Fruit fly (Drosophila melanogaster) whole organism, embryonic: Measurements from ENCODE around the gene CG45061.

Experiments used
- ATbp ChIP-seq: fragments of 200-800 bp; sonication (Bioruptor generic); optimal IDR thresholded peaks from 2 replicates; lab custom pipeline; 2017; ENCODE audit warnings: missing biosample characterization, mild to moderate bottlenecking, missing genetic modification characterization, missing genetic modification reagents
- CG10462 ChIP-seq: fragments of 200-800 bp; sonication (Bioruptor generic); optimal IDR thresholded peaks from 2 replicates; lab custom pipeline; 2016; ENCODE audit warnings: missing biosample characterization, missing genetic modification characterization
- CG10979 ChIP-seq: fragments of 200-800 bp; sonication (Bioruptor generic); optimal IDR thresholded peaks from 2 replicates; lab custom pipeline; 2018; ENCODE audit warnings: missing biosample characterization, mild to moderate bottlenecking, missing genetic modification characterization, moderate library complexity
- CG11398 ChIP-seq: fragments of 200-800 bp; sonication (Bioruptor generic); optimal IDR thresholded peaks from 2 replicates; lab custom pipeline; 2016; ENCODE audit warnings: missing biosample characterization, missing genetic modification characterization
- CG12104 ChIP-seq: fragments of 200-800 bp; sonication (Bioruptor generic); optimal IDR thresholded peaks from 3 replicates; lab custom pipeline; 2016; ENCODE audit warnings: missing biosample characterization, missing genetic modification characterization
- CG18262 ChIP-seq: fragments of 200-800 bp; optimal IDR thresholded peaks from 3 replicates; lab custom pipeline; 2019; ENCODE audit warnings: missing biosample characterization, mild to moderate bottlenecking, missing genetic modification characterization, moderate library complexity
- CG18599 ChIP-seq: fragments of 200-800 bp; sonication (Bioruptor generic); optimal IDR thresholded peaks from 3 replicates; lab custom pipeline; 2017; ENCODE audit warnings: missing biosample characterization, missing genetic modification characterization, mild to moderate bottlenecking, moderate library complexity, missing genetic modification reagents
- CG2120 ChIP-seq: fragments of 200-800 bp; sonication (Bioruptor generic); optimal IDR thresholded peaks from 3 replicates; lab custom pipeline; 2016; ENCODE audit warnings: missing biosample characterization, missing genetic modification characterization
- CG2678 ChIP-seq: fragments of 200-800 bp; sonication (Bioruptor generic); optimal IDR thresholded peaks from 3 replicates; lab custom pipeline; 2019; ENCODE audit warnings: missing biosample characterization, mild to moderate bottlenecking, missing genetic modification characterization, moderate library complexity
- CG2875 ChIP-seq: fragments of 200-800 bp; sonication (Bioruptor generic); optimal IDR thresholded peaks from 2 replicates; lab custom pipeline; 2017; ENCODE audit warnings: missing biosample characterization, mild to moderate bottlenecking, missing genetic modification characterization, missing genetic modification reagents
- CG34422 ChIP-seq: fragments of 200-800 bp; sonication (Bioruptor generic); IDR thresholded peaks from 3 replicates; pipeline ENCODE4 v1.3.6; 2022; ENCODE audit warnings: missing biosample characterization, missing genetic modification characterization
- CG4360 ChIP-seq: fragments of 200-800 bp; sonication (Bioruptor generic); IDR thresholded peaks from 2 replicates; pipeline ENCODE4 v1.3.6; 2022; ENCODE audit warnings: missing biosample characterization, missing genetic modification characterization
- CG6683 ChIP-seq: fragments of 200-800 bp; sonication (Bioruptor generic); optimal IDR thresholded peaks from 2 replicates; lab custom pipeline; 2017; ENCODE audit warnings: missing biosample characterization, mild to moderate bottlenecking, missing genetic modification characterization, missing genetic modification reagents
- CG6813 ChIP-seq: fragments of 200-800 bp; sonication (Bioruptor generic); optimal IDR thresholded peaks from 2 replicates; lab custom pipeline; 2017; ENCODE audit warnings: missing biosample characterization, missing genetic modification characterization, mild to moderate bottlenecking, moderate library complexity, missing genetic modification reagents
- CG6854 ChIP-seq: fragments of 200-800 bp; sonication (Bioruptor generic); optimal IDR thresholded peaks from 3 replicates; lab custom pipeline; 2017; ENCODE audit warnings: missing biosample characterization, mild to moderate bottlenecking, missing genetic modification characterization
- CG8290 ChIP-seq, 3 experiments: fragments of 200-800 bp; sonication (Bioruptor generic); optimal IDR thresholded peaks; 2 replicates each; lab custom pipeline; 2016 to 2019; ENCODE audit warnings: missing biosample characterization in 3 of 3, missing genetic modification characterization in 3 of 3, mild to moderate bottlenecking in 2 of 3, moderate library complexity in 1 of 3
- CG8478 ChIP-seq: fragments of >200 bp; optimal IDR thresholded peaks from 2 replicates; lab custom pipeline; 2018
- CG9215 ChIP-seq: fragments of 200-800 bp; sonication (Bioruptor generic); IDR thresholded peaks from 2 replicates; pipeline ENCODE4 v1.3.6; 2022; ENCODE audit warnings: missing biosample characterization, missing genetic modification characterization
- CkIIα-i1 ChIP-seq: fragments of 200-800 bp; sonication (Bioruptor generic); IDR thresholded peaks from 2 replicates; pipeline ENCODE4 v1.3.6; 2022; ENCODE audit warnings: missing biosample characterization, missing genetic modification characterization
- D19B ChIP-seq: fragments of 200-800 bp; sonication (Bioruptor generic); optimal IDR thresholded peaks from 2 replicates; lab custom pipeline; 2017; ENCODE audit warnings: missing biosample characterization, mild to moderate bottlenecking, missing genetic modification characterization
- Eip74EF ChIP-seq, 2 experiments: fragments of 200-800 bp in 1 of 2; fragments of >200 bp in 1 of 2; sonication (Bioruptor generic) in 1 of 2; optimal IDR thresholded peaks; 2 replicates each; lab custom pipeline; 2017 to 2019; ENCODE audit warnings: missing biosample characterization in 2 of 2, missing genetic modification characterization in 2 of 2, mild to moderate bottlenecking in 1 of 2, moderate library complexity in 1 of 2
- Fer1 ChIP-seq: fragments of 200-800 bp; sonication (Bioruptor generic); optimal IDR thresholded peaks from 2 replicates; lab custom pipeline; 2017; ENCODE audit warnings: missing biosample characterization, mild to moderate bottlenecking, missing genetic modification characterization
- HLH54F ChIP-seq: fragments of 200-800 bp; sonication (Bioruptor generic); optimal IDR thresholded peaks from 3 replicates; lab custom pipeline; 2016; ENCODE audit warnings: missing biosample characterization, missing genetic modification characterization
- HmgD ChIP-seq: fragments of 200-800 bp; sonication (Bioruptor generic); optimal IDR thresholded peaks from 3 replicates; lab custom pipeline; 2016; ENCODE audit warnings: missing biosample characterization, missing genetic modification characterization
- MBD-R2 ChIP-seq: fragments of 200-800 bp; sonication (Bioruptor generic); IDR thresholded peaks from 2 replicates; pipeline ENCODE4 v1.3.6; 2022; ENCODE audit warnings: missing biosample characterization, missing genetic modification characterization
- Max ChIP-seq: fragments of 200-800 bp; sonication (Bioruptor generic); optimal IDR thresholded peaks from 2 replicates; lab custom pipeline; 2016; ENCODE audit warnings: missing biosample characterization, mild to moderate bottlenecking, missing genetic modification characterization
- Ptx1 ChIP-seq: fragments of 200-800 bp; sonication (Bioruptor generic); IDR thresholded peaks from 2 replicates; pipeline ENCODE4 v1.3.6; 2022; ENCODE audit warnings: missing biosample characterization, missing genetic modification characterization
- Sry-δ ChIP-seq: fragments of 200-800 bp; sonication (Bioruptor generic); optimal IDR thresholded peaks from 2 replicates; lab custom pipeline; 2016; ENCODE audit warnings: missing biosample characterization, missing genetic modification characterization
- Usf ChIP-seq: fragments of 200-800 bp; sonication (Bioruptor generic); optimal IDR thresholded peaks from 2 replicates; lab custom pipeline; 2017; ENCODE audit warnings: missing genotype, missing biosample characterization, missing genetic modification characterization
- amos ChIP-seq: fragments of 200-800 bp; sonication (Bioruptor generic); IDR thresholded peaks from 2 replicates; pipeline ENCODE4 v1.3.6; 2022; ENCODE audit warnings: missing biosample characterization, missing genetic modification characterization; ENCODE audit not compliant: partially characterized antibody
- ara ChIP-seq: fragments of 200-800 bp; sonication (Bioruptor generic); IDR thresholded peaks from 2 replicates; pipeline ENCODE4 v1.3.6; 2022; ENCODE audit warnings: missing biosample characterization, missing genetic modification characterization
- bbx ChIP-seq: fragments of 200-800 bp; sonication (Bioruptor generic); IDR thresholded peaks from 2 replicates; pipeline ENCODE4 v1.3.6; 2022; ENCODE audit warnings: missing biosample characterization, missing genetic modification characterization; ENCODE audit not compliant: partially characterized antibody
- bigmax ChIP-seq: fragments of 200-800 bp; sonication (Bioruptor generic); optimal IDR thresholded peaks from 2 replicates; lab custom pipeline; 2018; ENCODE audit warnings: missing biosample characterization, mild to moderate bottlenecking, missing genetic modification characterization
- bsh ChIP-seq, 2 experiments: fragments of 200-800 bp; sonication (Bioruptor generic); optimal IDR thresholded peaks; 2 replicates each; lab custom pipeline; 2017 to 2018; ENCODE audit warnings: mild to moderate bottlenecking in 2 of 2, missing biosample characterization in 2 of 2, missing genetic modification characterization in 2 of 2, moderate library complexity in 1 of 2
- chif ChIP-seq, 2 experiments: fragments of 200-800 bp; sonication (Bioruptor generic); optimal IDR thresholded peaks; 3 replicates each; lab custom pipeline; 2016; ENCODE audit warnings: missing biosample characterization in 2 of 2, missing genetic modification characterization in 2 of 2
- crc ChIP-seq: fragments of 200-800 bp; sonication (Bioruptor generic); optimal IDR thresholded peaks from 2 replicates; lab custom pipeline; 2016; ENCODE audit warnings: missing biosample characterization, missing genetic modification characterization
- dysf ChIP-seq: fragments of 200-800 bp; sonication (Bioruptor generic); IDR thresholded peaks from 3 replicates; pipeline ENCODE4 v1.3.6; 2022; ENCODE audit warnings: missing biosample characterization, missing genetic modification characterization
- emc ChIP-seq: fragments of 200-800 bp; sonication (Bioruptor generic); optimal IDR thresholded peaks from 2 replicates; lab custom pipeline; 2016; ENCODE audit warnings: missing biosample characterization, missing genetic modification characterization
- fu2 ChIP-seq: fragments of 200-800 bp; sonication (Bioruptor generic); optimal IDR thresholded peaks from 2 replicates; lab custom pipeline; 2016; ENCODE audit warnings: missing biosample characterization, missing genetic modification characterization
- gce ChIP-seq: fragments of 200-800 bp; sonication (Bioruptor generic); IDR thresholded peaks from 3 replicates; pipeline ENCODE4 v1.3.6; 2022; ENCODE audit warnings: missing biosample characterization, missing genetic modification characterization
- insv ChIP-seq, 2 experiments: fragments of 200-800 bp; sonication (Bioruptor generic); optimal IDR thresholded peaks; 3 replicates each; lab custom pipeline; 2016 to 2018; ENCODE audit warnings: missing biosample characterization in 2 of 2, missing genetic modification characterization in 2 of 2
- oc ChIP-seq: fragments of 200-800 bp; sonication (Bioruptor generic); optimal IDR thresholded peaks from 2 replicates; lab custom pipeline; 2018; ENCODE audit warnings: missing biosample characterization, mild to moderate bottlenecking, missing genetic modification characterization, moderate library complexity
- peb ChIP-seq: fragments of 200-800 bp; sonication (Bioruptor generic); IDR thresholded peaks from 2 replicates; pipeline ENCODE4 v1.3.6; 2022; ENCODE audit warnings: missing biosample characterization, missing genetic modification characterization
- pita ChIP-seq: fragments of 200-800 bp; sonication (Bioruptor generic); optimal IDR thresholded peaks from 2 replicates; lab custom pipeline; 2017; ENCODE audit warnings: missing biosample characterization, mild to moderate bottlenecking, missing genetic modification characterization
- ro ChIP-seq: fragments of 200-800 bp; sonication (Bioruptor generic); IDR thresholded peaks from 2 replicates; pipeline ENCODE4 v1.3.6; 2022; ENCODE audit warnings: missing biosample characterization, missing genetic modification characterization
- tin ChIP-seq: fragments of 200-800 bp; sonication (Bioruptor generic); optimal IDR thresholded peaks from 3 replicates; lab custom pipeline; 2016; ENCODE audit warnings: missing biosample characterization, missing genetic modification characterization
- tll ChIP-seq, 2 experiments: fragments of 200-800 bp in 1 of 2; fragments of >200 bp in 1 of 2; sonication (Bioruptor generic) in 1 of 2; optimal IDR thresholded peaks; 2 replicates each; lab custom pipeline; 2017 to 2019; ENCODE audit warnings: missing biosample characterization in 2 of 2, missing genetic modification characterization in 2 of 2, mild to moderate bottlenecking in 1 of 2, moderate library complexity in 1 of 2

The CG45061 gene

DNA sequence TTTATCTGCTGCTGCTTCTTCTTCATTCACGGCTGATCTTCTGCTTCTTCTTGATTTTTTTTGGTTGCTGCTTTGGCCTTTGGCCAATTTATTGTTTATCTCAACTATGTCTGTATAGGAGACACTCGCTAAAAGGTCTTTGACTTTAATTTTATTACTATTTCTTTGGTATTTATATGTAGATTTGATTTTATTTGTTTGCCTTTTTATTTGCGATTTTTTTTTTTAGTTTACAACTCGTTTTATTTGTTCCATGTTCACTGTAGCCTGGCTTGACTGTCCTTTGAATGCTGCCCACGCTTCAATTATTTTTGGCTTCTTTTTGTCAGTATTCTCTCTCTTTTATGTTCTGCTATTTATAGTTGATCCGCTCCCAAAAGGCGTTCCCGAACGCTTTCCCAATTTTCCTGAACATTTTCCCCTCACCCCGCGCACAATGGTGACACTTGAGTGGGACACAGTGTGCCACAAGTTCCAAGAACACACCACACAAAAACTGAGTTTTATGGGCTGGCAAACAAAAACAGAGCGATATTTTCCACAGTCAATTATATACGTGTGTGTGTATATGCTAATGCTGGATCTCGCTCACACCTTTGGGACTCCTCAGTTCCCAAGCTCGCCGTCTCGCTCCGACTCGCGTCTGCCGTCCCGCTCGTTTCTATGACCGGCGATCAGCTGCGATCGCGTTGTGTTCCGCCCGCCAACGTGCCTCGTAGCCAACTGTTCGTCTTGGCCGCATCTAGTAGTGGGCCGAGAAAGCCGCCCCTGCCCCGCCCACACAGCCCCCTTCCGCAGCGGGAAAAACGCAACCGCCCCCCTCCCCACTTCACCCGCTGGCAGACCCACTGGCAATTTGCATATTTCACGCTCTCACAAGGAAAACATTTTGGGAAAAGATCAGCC lies 4.7 kb upstream of the CG45061 start, which contains the start of gene CG15247 (continued):
- TF ChIP-seq amos (GFP tag; lab: Robert Waterston, UW) (no peak), Max (peak; percentile 39), ara (peak; percentile 81), CG12104 (GFP tag; lab: Kevin White, UChicago) (peak; percentile 52), ro (GFP tag; lab: Robert Waterston, UW) (peak; percentile 64), Ptx1 (GFP tag; lab: Robert Waterston, UW) (peak; percentile 87), HmgD (GFP tag; lab: Kevin White, UChicago) (no peak), tll (GFP tag; optimal IDR thresholded peaks at IDR 0.05; lab: Kevin White, UChicago) (no peak), CG10462 (GFP tag; lab: Kevin White, UChicago) (no peak), HLH54F (peak; percentile 59), CG34422 (GFP tag; lab: Robert Waterston, UW) (peak; percentile 66; the same call in 2 of the 3 replicates), Fer1 (GFP tag; lab: Kevin White, UChicago) (peak; percentile 50), bsh (GFP tag; optimal IDR thresholded peaks at IDR 0.05; lab: Kevin White, UChicago) (peak in 1 of 2 experiments; percentile 86), CG6854 (GFP tag; lab: Kevin White, UChicago) (no peak), crc (GFP tag; lab: Kevin White, UChicago) (peak; percentile 17), CG18599 (peak; percentile 58), CG2678 (tag; lab: Kevin White, UChicago) (peak; percentile 85), bigmax (GFP tag; lab: Kevin White, UChicago) (no peak), ATbp (GFP tag; lab: Kevin White, UChicago) (peak; percentile 54), MBD-R2 (GFP tag; lab: Robert Waterston, UW) (peak; percentile 41; the same call in 1 of the 2 replicates), CG10979 (tag; lab: Kevin White, UChicago) (peak; percentile 75), insv (GFP tag; optimal IDR thresholded peaks at IDR 0.05; lab: Kevin White, UChicago) (no peak), CG6813 (peak; percentile 4), gce (peak; percentile 63; the same call in 1 of the 3 replicates), CkIIα-i1 (GFP tag; lab: Robert Waterston, UW) (no peak), peb (peak; percentile 46; the same call in 1 of the 2 replicates), pita (no peak), CG11398 (GFP tag; lab: Kevin White, UChicago) (no peak), D19B (GFP tag; lab: Kevin White, UChicago) (peak; percentile 34), emc (GFP tag; lab: Kevin White, UChicago) (peak; percentile 46), oc (peak; percentile 6), fu2 (GFP tag; lab: Kevin White, UChicago) (peak; percentile 14), CG2875 (GFP tag; lab: Kevin White, UChicago) (peak; percentile 43), bbx (GFP tag; lab: Robert Waterston, UW) (no peak), chif (GFP tag; optimal IDR thresholded peaks at IDR 0.05; lab: Kevin White, UChicago) (peak; percentile 59 to 63), Eip74EF (GFP tag; optimal IDR thresholded peaks at IDR 0.05; lab: Kevin White, UChicago) (peak in 1 of 2 experiments; percentile 16), CG8478 (lab: Kevin White, UChicago) (no peak), Usf (peak; percentile 37), CG8290 (GFP tag; optimal IDR thresholded peaks at IDR 0.05; lab: Kevin White, UChicago) (peak; percentile 6), CG8290 (tag; optimal IDR thresholded peaks at IDR 0.05; lab: Kevin White, UChicago) (no peak), CG6683 (no peak), Sry-δ (GFP tag; lab: Kevin White, UChicago) (peak; percentile 13), tin (GFP tag; lab: Kevin White, UChicago) (peak; percentile 67), CG9215 (GFP tag; lab: Robert Waterston, UW) (peak; percentile 79), dysf (peak; percentile 90), CG18262 (tag; lab: Kevin White, UChicago) (peak; percentile 60), CG2120 (GFP tag; lab: Kevin White, UChicago) (peak; percentile 82), CG4360 (GFP tag; lab: Robert Waterston, UW) (peak; percentile 25; the same call in 1 of the 2 replicates)
